Worm (Caenorhabditis elegans): ENCODE results near the gene F07G6.5.
"Not testable (repeated sequence)": the region's sequence is repeated elsewhere in the genome, so short reads cannot be mapped to it uniquely, and the experiment has no call there.

- not testable (repeated sequence) for TF ChIP-seq him-1, dao-5 (tag; optimal IDR thresholded peaks at IDR 0.05)
These were observed 36.1 kb upstream of the F07G6.5 start, which contains the start of gene Y75D11A.2 for ce11 chrX:1742530-1742929.
